Fruit fly (Drosophila melanogaster) whole organism, embryonic: ENCODE data around the gene CG34398.

ENCODE experiments used
- Awh ChIP-seq: fragments of 200-800 bp; sonication (Bioruptor generic); IDR thresholded peaks from 2 replicates; pipeline ENCODE4, ENCODE4 v1.3.6; 2022; ENCODE audit warnings: missing biosample characterization, missing genetic modification characterization
- Blimp-1 ChIP-seq: fragments of 200-800 bp; sonication (Bioruptor generic); optimal IDR thresholded peaks from 3 replicates; lab custom pipeline; 2018; ENCODE audit warnings: missing biosample characterization, missing genetic modification characterization, mild to moderate bottlenecking, moderate library complexity, missing genetic modification reagents
- BtbVII ChIP-seq: fragments of 200-800 bp; sonication (Bioruptor generic); optimal IDR thresholded peaks from 3 replicates; lab custom pipeline; 2017; ENCODE audit warnings: missing biosample characterization, mild to moderate bottlenecking, missing genetic modification characterization
- CG10267 ChIP-seq: fragments of 200-800 bp; sonication (Bioruptor generic); optimal IDR thresholded peaks from 2 replicates; lab custom pipeline; 2018; ENCODE audit warnings: missing biosample characterization, mild to moderate bottlenecking, missing genetic modification characterization, moderate library complexity
- CG10366 ChIP-seq: fragments of 200-800 bp; sonication (Bioruptor generic); IDR thresholded peaks from 2 replicates; pipeline ENCODE4 v1.3.6; 2022; ENCODE audit warnings: missing biosample characterization, missing genetic modification characterization
- CG10979 ChIP-seq: fragments of 200-800 bp; sonication (Bioruptor generic); optimal IDR thresholded peaks from 2 replicates; lab custom pipeline; 2018; ENCODE audit warnings: missing biosample characterization, mild to moderate bottlenecking, missing genetic modification characterization, moderate library complexity
- CG11696 ChIP-seq: fragments of 200-800 bp; sonication (Bioruptor generic); IDR thresholded peaks from 2 replicates; pipeline ENCODE4 v1.3.6; 2022; ENCODE audit warnings: missing biosample characterization, missing genetic modification characterization
- CG15514 ChIP-seq: fragments of 200-800 bp; sonication (Bioruptor generic); optimal IDR thresholded peaks from 3 replicates; lab custom pipeline; 2017; ENCODE audit warnings: missing biosample characterization, missing genetic modification characterization, mild to moderate bottlenecking, moderate library complexity, missing genetic modification reagents
- CG15696 ChIP-seq: fragments of 200-800 bp; sonication (Bioruptor generic); optimal IDR thresholded peaks from 2 replicates; lab custom pipeline; 2019; ENCODE audit warnings: missing biosample characterization, mild to moderate bottlenecking, missing genetic modification characterization, moderate library complexity
- CG17328 ChIP-seq: fragments of 200-800 bp; sonication (Bioruptor generic); IDR thresholded peaks from 2 replicates; pipeline ENCODE4 v1.3.6; 2022; ENCODE audit warnings: missing biosample characterization, missing genetic modification characterization
- CG17361 ChIP-seq: fragments of 200-800 bp; sonication (Bioruptor generic); IDR thresholded peaks from 3 replicates; pipeline ENCODE4 v1.3.6; 2022; ENCODE audit warnings: missing biosample characterization, missing genetic modification characterization
- CG18599 ChIP-seq: fragments of 200-800 bp; sonication (Bioruptor generic); optimal IDR thresholded peaks from 3 replicates; lab custom pipeline; 2017; ENCODE audit warnings: missing biosample characterization, missing genetic modification characterization, mild to moderate bottlenecking, moderate library complexity, missing genetic modification reagents
- CG2120 ChIP-seq: fragments of 200-800 bp; sonication (Bioruptor generic); optimal IDR thresholded peaks from 3 replicates; lab custom pipeline; 2016; ENCODE audit warnings: missing biosample characterization, missing genetic modification characterization
- CG30403 ChIP-seq: fragments of 200-800 bp; sonication (Bioruptor generic); optimal IDR thresholded peaks from 3 replicates; lab custom pipeline; 2016; ENCODE audit warnings: missing biosample characterization, missing genetic modification characterization
- CG32767 ChIP-seq: fragments of 200-800 bp; sonication (Bioruptor generic); IDR thresholded peaks from 2 replicates; pipeline ENCODE4 v1.3.6; 2022; ENCODE audit warnings: missing biosample characterization, missing genetic modification characterization
- CG4424 ChIP-seq: fragments of 200-800 bp; sonication (Bioruptor generic); optimal IDR thresholded peaks from 3 replicates; lab custom pipeline; 2016; ENCODE audit warnings: missing biosample characterization, missing genetic modification characterization
- CG4730 ChIP-seq: fragments of 200-800 bp; sonication (Bioruptor generic); IDR thresholded peaks from 2 replicates; pipeline ENCODE4 v1.3.6; 2022; ENCODE audit warnings: missing biosample characterization, missing genetic modification characterization
- CG7372 ChIP-seq: fragments of 200-800 bp; sonication (Bioruptor generic); IDR thresholded peaks from 2 replicates; pipeline ENCODE4 v1.3.6; 2022; ENCODE audit warnings: missing biosample characterization, missing genetic modification characterization
- CG8388 ChIP-seq: fragments of 200-800 bp; sonication (Bioruptor generic); optimal IDR thresholded peaks from 2 replicates; lab custom pipeline; 2019; ENCODE audit warnings: missing biosample characterization, mild to moderate bottlenecking, missing genetic modification characterization, moderate library complexity
- CG9727 ChIP-seq: fragments of 200-800 bp; sonication (Bioruptor generic); optimal IDR thresholded peaks from 3 replicates; lab custom pipeline; 2017; ENCODE audit warnings: missing biosample characterization, mild to moderate bottlenecking, missing genetic modification characterization
- MBD-R2 ChIP-seq: fragments of 200-800 bp; sonication (Bioruptor generic); IDR thresholded peaks from 2 replicates; pipeline ENCODE4 v1.3.6; 2022; ENCODE audit warnings: missing biosample characterization, missing genetic modification characterization
- Ssrp ChIP-seq: fragments of 200-800 bp; sonication (Bioruptor generic); optimal IDR thresholded peaks from 2 replicates; lab custom pipeline; 2018; ENCODE audit warnings: missing biosample characterization, mild to moderate bottlenecking, missing genetic modification characterization, moderate library complexity
- Taf1 ChIP-seq: fragments of 200-800 bp; sonication (Bioruptor generic); IDR thresholded peaks from 2 replicates; pipeline ENCODE4 v1.3.6; 2022; ENCODE audit warnings: missing biosample characterization, missing genetic modification characterization
- bab2 ChIP-seq: fragments of 200-800 bp; sonication (Bioruptor generic); optimal IDR thresholded peaks from 2 replicates; lab custom pipeline; 2016; ENCODE audit warnings: missing biosample characterization, missing genetic modification characterization
- bsh ChIP-seq, 2 experiments: fragments of 200-800 bp; sonication (Bioruptor generic); optimal IDR thresholded peaks; 2 replicates each; lab custom pipeline; 2017 to 2018; ENCODE audit warnings: mild to moderate bottlenecking in 2 of 2, missing biosample characterization in 2 of 2, missing genetic modification characterization in 2 of 2, moderate library complexity in 1 of 2
- caup ChIP-seq: fragments of 200-800 bp; sonication (Bioruptor generic); optimal IDR thresholded peaks from 3 replicates; lab custom pipeline; 2017; ENCODE audit warnings: missing biosample characterization, mild to moderate bottlenecking, missing genetic modification characterization, moderate library complexity; ENCODE audit not compliant: severe bottlenecking
- dati ChIP-seq: fragments of 200-800 bp; sonication (Bioruptor generic); IDR thresholded peaks from 2 replicates; pipeline ENCODE4 v1.3.6; 2022; ENCODE audit warnings: missing biosample characterization, missing genetic modification characterization
- exex ChIP-seq: fragments of 200-800 bp; sonication (Bioruptor generic); optimal IDR thresholded peaks from 4 replicates; lab custom pipeline; 2018; ENCODE audit warnings: missing biosample characterization, mild to moderate bottlenecking, missing genetic modification characterization, moderate library complexity
- gem ChIP-seq: fragments of 200-800 bp; sonication (Bioruptor generic); optimal IDR thresholded peaks from 2 replicates; lab custom pipeline; 2019; ENCODE audit warnings: missing biosample characterization, mild to moderate bottlenecking, missing genetic modification characterization, moderate library complexity
- grau ChIP-seq: fragments of 200-800 bp; optimal IDR thresholded peaks from 3 replicates; lab custom pipeline; 2019; ENCODE audit warnings: missing biosample characterization, mild to moderate bottlenecking, missing genetic modification characterization, moderate library complexity
- ind ChIP-seq: fragments of 200-800 bp; sonication (Bioruptor generic); optimal IDR thresholded peaks from 3 replicates; lab custom pipeline; 2016; ENCODE audit warnings: missing biosample characterization, missing genetic modification characterization
- jigr1 ChIP-seq: fragments of 200-800 bp; sonication (Bioruptor generic); IDR thresholded peaks from 3 replicates; pipeline ENCODE4 v1.3.6; 2022; ENCODE audit warnings: missing biosample characterization, missing genetic modification characterization
- lab ChIP-seq: fragments of 200-800 bp; sonication (Bioruptor generic); optimal IDR thresholded peaks from 3 replicates; lab custom pipeline; 2017; ENCODE audit warnings: missing biosample characterization, missing genetic modification characterization, mild to moderate bottlenecking, moderate library complexity, missing genetic modification reagents
- lilli ChIP-seq: fragments of 200-800 bp; sonication (Bioruptor generic); optimal IDR thresholded peaks from 3 replicates; lab custom pipeline; 2016; ENCODE audit warnings: missing biosample characterization, missing genetic modification characterization
- lola ChIP-seq, 3 experiments: fragments of >200 bp in 2 of 3; fragments of 200-800 bp in 1 of 3; sonication (Bioruptor generic) in 1 of 3; optimal IDR thresholded peaks; 2 replicates each; lab custom pipeline; 2017 to 2019; ENCODE audit warnings: missing biosample characterization in 3 of 3, missing genetic modification characterization in 3 of 3, mild to moderate bottlenecking in 1 of 3, moderate library complexity in 1 of 3
- mld ChIP-seq: fragments of 200-800 bp; sonication (Bioruptor generic); IDR thresholded peaks from 3 replicates; pipeline ENCODE4 v1.3.6; 2022; ENCODE audit warnings: missing biosample characterization, missing genetic modification characterization; ENCODE audit not compliant: partially characterized antibody
- nerfin-2 ChIP-seq: fragments of 200-800 bp; sonication (Bioruptor generic); IDR thresholded peaks from 2 replicates; pipeline ENCODE4 v1.3.6; 2022; ENCODE audit warnings: missing biosample characterization, missing genetic modification characterization; ENCODE audit not compliant: partially characterized antibody
- pum ChIP-seq: fragments of 200-800 bp; sonication (Bioruptor generic); optimal IDR thresholded peaks from 2 replicates; lab custom pipeline; 2016; ENCODE audit warnings: missing biosample characterization, missing genetic modification characterization
- sisA ChIP-seq: fragments of 200-800 bp; sonication (Bioruptor generic); IDR thresholded peaks from 2 replicates; pipeline ENCODE4 v1.3.6; 2022; ENCODE audit warnings: missing biosample characterization, missing genetic modification characterization
- slbo ChIP-seq: fragments of 200-800 bp; sonication (Bioruptor generic); IDR thresholded peaks from 2 replicates; pipeline ENCODE4 v1.3.6; 2022; ENCODE audit warnings: missing biosample characterization, missing genetic modification characterization
- tgo ChIP-seq: fragments of 200-800 bp; sonication (Bioruptor generic); IDR thresholded peaks from 3 replicates; pipeline ENCODE4 v1.3.6; 2022; ENCODE audit warnings: missing biosample characterization, missing genetic modification characterization
- zfh1 ChIP-seq: fragments of 200-800 bp; sonication (Bioruptor generic); IDR thresholded peaks from 3 replicates; pipeline ENCODE4 v1.3.6; 2022; ENCODE audit warnings: missing biosample characterization, missing genetic modification characterization

CG34398 gene

DNA sequence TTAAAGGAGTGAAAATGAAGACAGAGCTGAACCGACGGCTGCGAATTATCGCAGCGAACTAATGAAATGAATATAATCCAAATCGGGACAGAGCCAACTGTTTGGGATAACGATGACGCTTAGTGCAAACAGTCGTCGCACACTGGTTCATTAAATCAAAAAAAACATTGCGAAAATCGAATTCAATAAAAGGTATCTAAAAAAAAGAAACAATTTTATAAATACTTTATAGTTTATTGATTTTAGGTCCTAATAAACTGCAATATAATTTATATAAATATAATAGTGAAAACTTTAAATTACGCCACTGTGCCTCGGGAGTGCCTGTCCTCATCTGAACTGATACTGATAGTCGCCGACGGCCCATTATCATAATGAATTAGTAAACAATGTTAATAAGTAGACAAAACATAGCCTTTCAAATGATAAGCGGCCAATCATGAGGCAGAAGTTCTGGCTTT is 60.4 kb downstream of the CG34398 start, which contains the start of gene CG31886 (continued):
- TF ChIP-seq CG9727 (GFP tag; lab: Kevin White, UChicago) (peak; percentile 30), zfh1 (peak; percentile 58; the same call in 2 of the 3 replicates), grau (tag; lab: Kevin White, UChicago) (peak; percentile 6), CG30403 (GFP tag; lab: Kevin White, UChicago) (peak; percentile 40), CG11696 (GFP tag; lab: Robert Waterston, UW) (no peak), CG4424 (GFP tag; lab: Kevin White, UChicago) (peak; percentile 27), pum (GFP tag; lab: Kevin White, UChicago) (no peak), lola (GFP tag; optimal IDR thresholded peaks at IDR 0.05; lab: Kevin White, UChicago) (peak in 1 of 3 experiments; percentile 17), CG10979 (tag; lab: Kevin White, UChicago) (peak; percentile 27), tgo (GFP tag; lab: Robert Waterston, UW) (peak; percentile 40; the same call in 1 of the 3 replicates), CG8388 (GFP tag; lab: Kevin White, UChicago) (peak; percentile 61), CG32767 (0 out of 2 replicates have a peak, but pooled peaks have one; percentile 51), exex (tag; lab: Kevin White, UChicago) (peak; percentile 34), lab (peak; percentile 55), sisA (GFP tag; lab: Robert Waterston, UW) (no peak; the same call in 1 of the 2 replicates), lilli (GFP tag; lab: Kevin White, UChicago) (peak; percentile 21), Blimp-1 (peak; percentile 29), slbo (GFP tag; lab: Robert Waterston, UW) (peak; percentile 64), Awh (GFP tag; lab: Robert Waterston, UW) (no peak), mld (GFP tag; lab: Robert Waterston, UW) (no peak), ind (GFP tag; lab: Kevin White, UChicago) (peak; percentile 3), CG17328 (GFP tag; lab: Robert Waterston, UW) (peak; percentile 49; the same call in 1 of the 2 replicates), Taf1 (GFP tag; lab: Robert Waterston, UW) (peak; percentile 52; the same call in 1 of the 2 replicates), gem (tag; lab: Kevin White, UChicago) (peak; percentile 55), BtbVII (GFP tag; lab: Kevin White, UChicago) (peak; percentile 15), Ssrp (tag; lab: Kevin White, UChicago) (peak; percentile 22), jigr1 (GFP tag; lab: Robert Waterston, UW) (no peak), bsh (GFP tag; optimal IDR thresholded peaks at IDR 0.05; lab: Kevin White, UChicago) (no peak), bab2 (GFP tag; lab: Kevin White, UChicago) (no peak), nerfin-2 (GFP tag; lab: Robert Waterston, UW) (no peak), CG7372 (peak; percentile 28; the same call in 1 of the 2 replicates), dati (GFP tag; lab: Robert Waterston, UW) (0 out of 2 replicates have a peak, but pooled peaks have one; percentile 4), caup (GFP tag; lab: Kevin White, UChicago) (peak; percentile 18), CG18599 (GFP tag; lab: Kevin White, UChicago) (peak; percentile 62), CG15514 (peak; percentile 14), CG2120 (GFP tag; lab: Kevin White, UChicago) (peak; percentile 38), CG4730 (peak; percentile 38; the same call in 1 of the 2 replicates), MBD-R2 (GFP tag; lab: Robert Waterston, UW) (peak; percentile 21; the same call in 1 of the 2 replicates), CG15696 (peak; percentile 16), CG10366 (GFP tag; lab: Robert Waterston, UW) (peak; percentile 34), CG10267 (tag; lab: Kevin White, UChicago) (peak; percentile 3), CG17361 (GFP tag; lab: Robert Waterston, UW) (no peak)
